Worm (Caenorhabditis elegans): ENCODE results near the gene H14E04.2.

ce11 chrIII:2423638-2424037 is 47.6 kb downstream of the H14E04.2 start:
- TF ChIP-seq med-1 (GFP tag; optimal IDR thresholded peaks at IDR 0.05; ENCODE audit: insufficient read depth) (no peak), tab-1 (GFP tag; IDR thresholded peaks at IDR 0.05) (no peak), flt-1 (GFP tag; IDR thresholded peaks at IDR 0.05) (no peak), ref-1 (GFP tag; conservative IDR thresholded peaks at IDR 0.05) (no peak), ztf-29 (GFP tag; IDR thresholded peaks at IDR 0.05) (no peak), T22C8.4 (GFP tag; IDR thresholded peaks at IDR 0.05) (peak; percentile 74), cog-1 (tag; optimal IDR thresholded peaks at IDR 0.05) (no peak)

Measured in whole organism, midembryonic.